Worm (Caenorhabditis elegans) whole organism, mixed stage, embryonic: ENCODE measurements around the gene exc-12.

Experiments
- M03D4.4 ChIP-seq: sonication (generic microtip); optimal IDR thresholded peaks from 2 replicates; lab custom pipeline; 2017; ENCODE audit warnings: mild to moderate bottlenecking, missing genetic modification characterization, missing compliant biosample characterization
- bed-3 ChIP-seq: fragments of 200-800 bp; sonication (Bioruptor generic); optimal IDR thresholded peaks from 3 replicates; lab custom pipeline; 2018; ENCODE audit warnings: mild to moderate bottlenecking, missing genetic modification characterization, moderate library complexity, missing compliant biosample characterization
- blmp-1 ChIP-seq: fragments of 150-350 bp; optimal IDR thresholded peaks from 2 replicates; lab custom pipeline; 2014; ENCODE audit warnings: missing biosample characterization, missing genetic modification characterization
- ceh-39 ChIP-seq: fragments of 150-350 bp; optimal IDR thresholded peaks from 2 replicates; lab custom pipeline; 2014; ENCODE audit warnings: missing biosample characterization, missing genetic modification characterization
- ceh-43 ChIP-seq: fragments of 200-800 bp; sonication (Bioruptor generic); optimal IDR thresholded peaks from 2 replicates; lab custom pipeline; 2018; ENCODE audit warnings: mild to moderate bottlenecking, missing genetic modification characterization, moderate library complexity, missing compliant biosample characterization
- ceh-83 ChIP-seq: fragments of 200-800 bp; sonication (Bioruptor generic); optimal IDR thresholded peaks from 2 replicates; lab custom pipeline; 2018; ENCODE audit warnings: mild to moderate bottlenecking, missing genetic modification characterization, missing compliant biosample characterization
- ces-1 ChIP-seq: fragments of 150-350 bp; optimal IDR thresholded peaks from 2 replicates; lab custom pipeline; 2014; ENCODE audit warnings: missing biosample characterization, missing genetic modification reagents, missing genetic modification characterization
- cnd-1 ChIP-seq: fragments of 200-800 bp; sonication (Bioruptor generic); optimal IDR thresholded peaks from 2 replicates; lab custom pipeline; 2018; ENCODE audit warnings: mild to moderate bottlenecking, missing genetic modification characterization, missing compliant biosample characterization
- drap-1 ChIP-seq: fragments of 200-800 bp; sonication (Bioruptor generic); optimal IDR thresholded peaks from 3 replicates; lab custom pipeline; 2018; ENCODE audit warnings: mild to moderate bottlenecking, missing genetic modification characterization, missing compliant biosample characterization
- elt-1 ChIP-seq: sonication (generic microtip); optimal IDR thresholded peaks from 2 replicates; lab custom pipeline; 2017; ENCODE audit warnings: missing genetic modification characterization, mild to moderate bottlenecking, missing compliant biosample characterization, antibody characterized with exemption, moderate library complexity, borderline replicate concordance; ENCODE audit not compliant: insufficient read depth
- elt-3 ChIP-seq: fragments of 150-350 bp; optimal IDR thresholded peaks from 2 replicates; lab custom pipeline; 2014; ENCODE audit warnings: missing biosample characterization, missing genetic modification characterization
- flh-1 ChIP-seq: fragments of 200-800 bp; sonication (Bioruptor generic); optimal IDR thresholded peaks from 2 replicates; lab custom pipeline; 2018; ENCODE audit warnings: mild to moderate bottlenecking, missing genetic modification characterization, moderate library complexity, missing compliant biosample characterization
- ham-2 ChIP-seq: fragments of 200-800 bp; sonication (Bioruptor generic); optimal IDR thresholded peaks from 2 replicates; lab custom pipeline; 2018; ENCODE audit warnings: mild to moderate bottlenecking, missing genetic modification characterization, missing compliant biosample characterization
- hlh-1 ChIP-seq: fragments of 150-350 bp; optimal IDR thresholded peaks from 2 replicates; lab custom pipeline; 2014; ENCODE audit warnings: missing biosample characterization, missing genetic modification reagents, missing genetic modification characterization
- lin-32 ChIP-seq: fragments of 200-800 bp; sonication (Bioruptor generic); optimal IDR thresholded peaks from 2 replicates; lab custom pipeline; 2018; ENCODE audit warnings: mild to moderate bottlenecking, missing genetic modification characterization, missing compliant biosample characterization
- lsy-2 ChIP-seq: fragments of 150-350 bp; optimal IDR thresholded peaks from 2 replicates; lab custom pipeline; 2014; ENCODE audit warnings: missing biosample characterization, missing genetic modification characterization
- mab-5 ChIP-seq: fragments of 150-350 bp; optimal IDR thresholded peaks from 2 replicates; lab custom pipeline; 2014; ENCODE audit warnings: missing biosample characterization, missing genetic modification characterization
- mep-1 ChIP-seq: fragments of 150-350 bp; optimal IDR thresholded peaks from 2 replicates; lab custom pipeline; 2017; ENCODE audit warnings: missing biosample characterization, missing genetic modification reagents, missing genetic modification characterization, inconsistent platforms
- mls-2 ChIP-seq: sonication (generic microtip); optimal IDR thresholded peaks from 2 replicates; lab custom pipeline; 2016; ENCODE audit warnings: mild to moderate bottlenecking, missing genetic modification characterization, moderate library complexity, missing compliant biosample characterization
- nhr-12 ChIP-seq: fragments of 150-350 bp; optimal IDR thresholded peaks from 2 replicates; lab custom pipeline; 2014; ENCODE audit warnings: missing biosample characterization, missing genetic modification characterization
- nhr-2 ChIP-seq: fragments of 150-350 bp; optimal IDR thresholded peaks from 2 replicates; lab custom pipeline; 2014; ENCODE audit warnings: missing biosample characterization, missing genetic modification characterization
- nhr-237 ChIP-seq: fragments of 150-350 bp; optimal IDR thresholded peaks from 2 replicates; lab custom pipeline; 2014; ENCODE audit warnings: missing biosample characterization, missing genetic modification characterization
- nhr-28 ChIP-seq: fragments of 150-350 bp; optimal IDR thresholded peaks from 2 replicates; lab custom pipeline; 2014; ENCODE audit warnings: missing biosample characterization, missing genetic modification characterization
- nhr-76 ChIP-seq: sonication (generic microtip); optimal IDR thresholded peaks from 2 replicates; lab custom pipeline; 2017; ENCODE audit warnings: missing biosample characterization, missing genetic modification characterization
- pha-4 ChIP-seq: fragments of 150-350 bp; optimal IDR thresholded peaks from 2 replicates; lab custom pipeline; 2018; ENCODE audit warnings: missing biosample characterization, missing genetic modification reagents, missing genetic modification characterization
- sem-2 ChIP-seq: fragments of 200-800 bp; sonication (Bioruptor generic); optimal IDR thresholded peaks from 2 replicates; lab custom pipeline; 2018; ENCODE audit warnings: mild to moderate bottlenecking, missing genetic modification characterization, missing compliant biosample characterization
- sptf-1 ChIP-seq: sonication (generic microtip); optimal IDR thresholded peaks from 2 replicates; lab custom pipeline; 2017; ENCODE audit warnings: mild to moderate bottlenecking, missing genetic modification characterization, moderate library complexity, missing compliant biosample characterization
- tbx-8 ChIP-seq: fragments of 200-800 bp; sonication (Bioruptor generic); optimal IDR thresholded peaks from 2 replicates; lab custom pipeline; 2018; ENCODE audit warnings: mild to moderate bottlenecking, missing genetic modification characterization, moderate library complexity, missing compliant biosample characterization
- unc-120 ChIP-seq: sonication (generic microtip); optimal IDR thresholded peaks from 2 replicates; lab custom pipeline; 2017; ENCODE audit warnings: missing genetic modification characterization, missing compliant biosample characterization; ENCODE audit not compliant: poor library complexity, severe bottlenecking
- unc-39 ChIP-seq: fragments of 150-350 bp; optimal IDR thresholded peaks from 2 replicates; lab custom pipeline; 2014; ENCODE audit warnings: missing biosample characterization, missing genetic modification characterization
- unc-62 ChIP-seq: fragments of 150-350 bp; optimal IDR thresholded peaks from 2 replicates; lab custom pipeline; 2014; ENCODE audit warnings: missing biosample characterization, missing genetic modification reagents, missing genetic modification characterization
- zip-8 ChIP-seq: fragments of 150-350 bp; optimal IDR thresholded peaks from 2 replicates; lab custom pipeline; 2014; ENCODE audit warnings: missing biosample characterization, missing genetic modification characterization
- ztf-11 ChIP-seq: fragments of 150-350 bp; optimal IDR thresholded peaks from 2 replicates; lab custom pipeline; 2014; ENCODE audit warnings: missing biosample characterization, missing genetic modification characterization

exc-12 gene

ce11 chrIII:13548982-13549381 lies 21.3 kb downstream of the exc-12 start, which contains the start of gene mmad-1:
Gene mmad-1, minus strand, starts transcription at chrIII:13549005.
- TF ChIP-seq ceh-43 (GFP tag; lab: Kevin White, UChicago): no peak
- TF ChIP-seq bed-3: no peak
- TF ChIP-seq unc-62 (GFP tag; lab: Kevin White, UChicago): peak; percentile 94
- no peak for TF ChIP-seq mep-1
- no peak for TF ChIP-seq flh-1 (GFP tag; lab: Kevin White, UChicago)
- no peak for TF ChIP-seq drap-1
- TF ChIP-seq nhr-2: no peak
- TF ChIP-seq hlh-1 (tag; lab: Kevin White, UChicago): no peak
- no peak for TF ChIP-seq mab-5 (tag; lab: Kevin White, UChicago)
- no peak for TF ChIP-seq ceh-39 (tag; lab: Kevin White, UChicago)
- TF ChIP-seq ztf-11 (tag; lab: Kevin White, UChicago): no peak
- no peak for TF ChIP-seq unc-39 (tag; lab: Kevin White, UChicago)
- no peak for TF ChIP-seq nhr-237 (tag; lab: Kevin White, UChicago)
- TF ChIP-seq cnd-1 (tag; lab: Kevin White, UChicago): no peak
- no peak for TF ChIP-seq nhr-28 (tag; lab: Kevin White, UChicago)
- no peak for TF ChIP-seq elt-1 (tag; lab: Kevin White, UChicago)
- no peak for TF ChIP-seq pha-4 (tag; lab: Kevin White, UChicago)
- no peak for TF ChIP-seq blmp-1 (tag; lab: Kevin White, UChicago)
- TF ChIP-seq M03D4.4 (tag; lab: Kevin White, UChicago): no peak
- peak; percentile 8 for TF ChIP-seq unc-120 (tag; lab: Kevin White, UChicago)
- TF ChIP-seq zip-8: no peak
- peak; percentile 29 for TF ChIP-seq ces-1 (GFP tag; lab: Kevin White, UChicago)
- no peak for TF ChIP-seq nhr-76 (tag; lab: Kevin White, UChicago)

ce11 chrIII:13546537-13546936 lies 23.7 kb downstream of the exc-12 start, which contains the start of gene Y76A2B.4:
Gene Y76A2B.4, minus strand, starts transcription at chrIII:13546777.
- no peak for TF ChIP-seq nhr-12 (tag; lab: Kevin White, UChicago)

ce11 chrIII:13544593-13544992 lies 25.7 kb downstream of the exc-12 start:
- TF ChIP-seq ceh-83 (no peak), nhr-2 (no peak), mab-5 (tag; lab: Kevin White, UChicago) (no peak), zip-8 (no peak), sem-2 (no peak), lsy-2 (tag; lab: Kevin White, UChicago) (no peak), unc-120 (tag; lab: Kevin White, UChicago) (no peak), elt-3 (tag; lab: Kevin White, UChicago) (no peak), flh-1 (GFP tag; lab: Kevin White, UChicago) (no peak), lin-32 (GFP tag; lab: Kevin White, UChicago) (no peak), drap-1 (no peak), ztf-11 (tag; lab: Kevin White, UChicago) (no peak), mls-2 (tag; lab: Kevin White, UChicago) (no peak), nhr-12 (tag; lab: Kevin White, UChicago) (no peak), nhr-237 (tag; lab: Kevin White, UChicago) (no peak), bed-3 (no peak), pha-4 (tag; lab: Kevin White, UChicago) (no peak), mep-1 (no peak), cnd-1 (tag; lab: Kevin White, UChicago) (no peak), ces-1 (GFP tag; lab: Kevin White, UChicago) (no peak)
- TF ChIP-seq, all 35 proteins: peak for 0

- TF ChIP-seq elt-3 (tag; lab: Kevin White, UChicago) (no peak), bed-3 (no peak), lsy-2 (tag; lab: Kevin White, UChicago) (no peak), sem-2 (no peak), ham-2 (GFP tag; lab: Kevin White, UChicago) (no peak), nhr-12 (tag; lab: Kevin White, UChicago) (no peak), ztf-11 (tag; lab: Kevin White, UChicago) (no peak), nhr-76 (tag; lab: Kevin White, UChicago) (no peak), tbx-8 (GFP tag; lab: Kevin White, UChicago) (no peak), sptf-1 (no peak), ceh-83 (no peak), drap-1 (no peak), flh-1 (GFP tag; lab: Kevin White, UChicago) (no peak), ceh-39 (tag; lab: Kevin White, UChicago) (no peak), lin-32 (GFP tag; lab: Kevin White, UChicago) (no peak), unc-39 (tag; lab: Kevin White, UChicago) (no peak)
Measured at ce11 chrIII:13543434-13543833, 26.8 kb downstream of the exc-12 start, which contains the start of gene acs-5. Gene acs-5, minus strand, starts transcription at chrIII:13543534.
